Worm (Caenorhabditis elegans) whole organism, late embryonic: ENCODE data around the gene K02E2.1.

Source experiments
- T23F11.4 ChIP-seq: fragments of 200-800 bp; sonication (Bioruptor generic); optimal IDR thresholded peaks from 2 replicates; lab custom pipeline; 2018; ENCODE audit warnings: mild to moderate bottlenecking, missing genetic modification characterization, missing compliant biosample characterization
- ceh-9 ChIP-seq: sonication (generic microtip); optimal IDR thresholded peaks from 2 replicates; lab custom pipeline; 2016; ENCODE audit warnings: mild to moderate bottlenecking, missing genetic modification characterization, inconsistent platforms, missing compliant biosample characterization
- eyg-1 ChIP-seq: sonication (generic microtip); optimal IDR thresholded peaks from 2 replicates; lab custom pipeline; 2016; ENCODE audit warnings: missing genotype, missing genetic modification characterization, missing compliant biosample characterization
- hlh-30 ChIP-seq: sonication (generic microtip); optimal IDR thresholded peaks from 2 replicates; lab custom pipeline; 2017; ENCODE audit warnings: antibody characterized with exemption, missing genetic modification characterization, missing compliant biosample characterization; ENCODE audit not compliant: insufficient read depth
- lin-11 ChIP-seq: fragments of 200-800 bp; sonication (Bioruptor generic); optimal IDR thresholded peaks from 2 replicates; lab custom pipeline; 2018; ENCODE audit warnings: mild to moderate bottlenecking, missing genetic modification characterization, missing compliant biosample characterization
- mec-3 ChIP-seq: sonication (generic microtip); optimal IDR thresholded peaks from 2 replicates; lab custom pipeline; 2016; ENCODE audit warnings: borderline replicate concordance, missing genetic modification characterization, missing compliant biosample characterization
- nhr-11 ChIP-seq: fragments of 150-350 bp; optimal IDR thresholded peaks from 2 replicates; lab custom pipeline; 2014; ENCODE audit warnings: missing biosample characterization, missing genetic modification characterization
- odd-2 ChIP-seq: sonication (generic microtip); optimal IDR thresholded peaks from 2 replicates; lab custom pipeline; 2017; ENCODE audit warnings: antibody characterized with exemption, mild to moderate bottlenecking, missing genetic modification characterization, missing compliant biosample characterization
- pax-1 ChIP-seq: fragments of 150-350 bp; optimal IDR thresholded peaks from 2 replicates; lab custom pipeline; 2014; ENCODE audit warnings: missing biosample characterization, missing genetic modification characterization
- pha-2 ChIP-seq: sonication (generic microtip); optimal IDR thresholded peaks from 2 replicates; lab custom pipeline; 2017; ENCODE audit warnings: mild to moderate bottlenecking, missing genetic modification characterization, missing compliant biosample characterization
- sox-2 ChIP-seq: fragments of 200-800 bp; sonication (Bioruptor generic); IDR thresholded peaks from 2 replicates; pipeline ENCODE4 v1.3.6; 2022; ENCODE audit warnings: missing genetic modification reagents, missing genetic modification characterization, missing compliant biosample characterization
- ztf-16 ChIP-seq: sonication (generic microtip); optimal IDR thresholded peaks from 2 replicates; lab custom pipeline; 2017; ENCODE audit warnings: missing genetic modification characterization, missing compliant biosample characterization

DNA sequence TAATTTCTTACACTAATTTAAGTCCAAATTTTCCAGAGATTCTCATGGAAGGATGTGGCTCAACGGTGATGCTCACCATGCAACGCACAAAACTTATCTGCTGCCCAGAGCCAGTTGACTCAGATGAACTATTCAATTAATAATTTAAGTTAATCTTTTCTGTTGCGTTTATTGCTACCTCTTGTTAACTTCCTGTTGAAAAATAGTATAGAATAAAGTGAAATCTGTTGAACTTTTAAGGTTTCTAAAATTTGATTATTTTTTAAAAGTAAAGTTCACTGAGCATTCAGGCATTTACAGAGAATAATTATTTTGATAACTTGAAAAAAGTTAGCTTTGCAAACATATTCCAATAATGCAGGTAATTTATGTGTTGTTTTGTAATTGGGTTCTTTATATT lies 24.8 kb downstream of the K02E2.1 start:
- TF ChIP-seq sox-2 (GFP tag; lab: Robert Waterston, UW), result no peak
- TF ChIP-seq nhr-11, result no peak
- TF ChIP-seq hlh-30 (tag; lab: Kevin White, UChicago), result no peak
- TF ChIP-seq ceh-9 (tag; lab: Kevin White, UChicago), result no peak
- TF ChIP-seq eyg-1 (tag; lab: Kevin White, UChicago), result no peak
- TF ChIP-seq odd-2 (tag; lab: Kevin White, UChicago), result no peak
- no peak for TF ChIP-seq pha-2 (tag; lab: Kevin White, UChicago)
- no peak for TF ChIP-seq mec-3 (tag; lab: Kevin White, UChicago)
- no peak for TF ChIP-seq ztf-16 (tag; lab: Kevin White, UChicago)
- TF ChIP-seq T23F11.4, result no peak
- no peak for TF ChIP-seq lin-11 (tag; lab: Kevin White, UChicago)
- TF ChIP-seq pax-1 (tag; lab: Kevin White, UChicago), result no peak
